Worm (Caenorhabditis elegans) whole organism, mixed stage, embryonic: ENCODE data around the gene C07G2.5.

Experiments
- nhr-237 ChIP-seq: fragments of 150-350 bp; optimal IDR thresholded peaks from 2 replicates; lab custom pipeline; 2014; ENCODE audit warnings: missing biosample characterization, missing genetic modification characterization
- nhr-28 ChIP-seq: fragments of 150-350 bp; optimal IDR thresholded peaks from 2 replicates; lab custom pipeline; 2014; ENCODE audit warnings: missing biosample characterization, missing genetic modification characterization
- pha-4 ChIP-seq: fragments of 150-350 bp; optimal IDR thresholded peaks from 2 replicates; lab custom pipeline; 2018; ENCODE audit warnings: missing biosample characterization, missing genetic modification reagents, missing genetic modification characterization

ce11 chrIII:4476313-4476712, 22.5 kb downstream of the C07G2.5 start:
- TF ChIP-seq nhr-237, result no peak
- no peak for TF ChIP-seq nhr-28 (tag; lab: Kevin White, UChicago)
- TF ChIP-seq pha-4 (tag; lab: Kevin White, UChicago), result no peak
